Worm (Caenorhabditis elegans): ENCODE measurements around the gene hpo-9.

- TF ChIP-seq zip-2 (tag; optimal IDR thresholded peaks at IDR 0.05) = no peak
- TF ChIP-seq ama-1 (optimal IDR thresholded peaks at IDR 0.05) = no peak
- no peak for TF ChIP-seq egl-27 (tag; optimal IDR thresholded peaks at IDR 0.05)
- no peak for TF ChIP-seq mes-2 (tag; optimal IDR thresholded peaks at IDR 0.05; ENCODE audit: poor library complexity, severe bottlenecking)
- no peak for TF ChIP-seq Y75B8A.6 (GFP tag; IDR thresholded peaks at IDR 0.05)
- TF ChIP-seq zag-1 (tag; optimal IDR thresholded peaks at IDR 0.05) = no peak
- no peak for TF ChIP-seq cey-2 (tag; optimal IDR thresholded peaks at IDR 0.05; ENCODE audit: borderline replicate concordance, insufficient read depth)
- TF ChIP-seq rbr-2 (tag; optimal IDR thresholded peaks at IDR 0.05) = no peak
- TF ChIP-seq php-3 (GFP tag; IDR thresholded peaks at IDR 0.05) = no peak
- TF ChIP-seq ctbp-1 (GFP tag; IDR thresholded peaks at IDR 0.05) = no peak
- no peak for TF ChIP-seq skn-1 (tag; optimal IDR thresholded peaks at IDR 0.05)
- TF ChIP-seq unc-62 (GFP tag; optimal IDR thresholded peaks at IDR 0.05 in 1 of 2) = no peak
- TF ChIP-seq unc-62 (tag; optimal IDR thresholded peaks at IDR 0.05) = no peak
- no peak for TF ChIP-seq nhr-11 (tag; optimal IDR thresholded peaks at IDR 0.05)
- no peak for TF ChIP-seq snpc-4 (tag; optimal IDR thresholded peaks at IDR 0.05)
These were observed 22.1 kb downstream of the hpo-9 start, which contains the start of gene soap-1 for ce11 chrV:7214802-7215201.
